Fruit fly (Drosophila melanogaster): ENCODE measurements around the gene CG14086.
A peak's percentile ranks its signal among the peaks of the same experiment; 100 is the strongest.

Gene CG14086

DNA sequence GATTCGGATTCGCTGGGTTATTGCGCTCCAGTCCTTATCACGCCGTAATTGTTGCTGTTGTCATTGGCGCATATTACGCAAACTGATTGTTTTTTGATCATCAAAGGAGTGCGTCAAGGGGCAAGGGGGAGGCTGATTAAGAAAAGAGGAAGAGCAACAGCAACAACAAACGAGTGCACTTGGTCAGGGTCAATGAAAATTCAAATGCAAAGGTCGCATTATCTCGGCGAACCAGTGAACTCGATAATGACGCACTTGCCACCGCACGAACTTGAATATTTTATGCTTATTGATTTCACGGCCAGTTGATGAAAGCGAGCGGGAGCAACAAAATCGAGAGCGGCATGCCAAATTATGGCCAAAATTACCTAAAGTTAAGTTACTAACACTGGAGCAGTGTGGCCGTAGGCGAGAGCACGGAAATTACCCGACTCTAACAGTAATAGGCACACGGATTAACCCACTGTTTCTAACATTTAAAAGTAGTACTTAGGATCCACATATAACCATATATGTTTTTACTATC lies 15.2 kb upstream of the CG14086 start, which contains the start of gene nes:
TSS of gene nes (minus strand) at position 402 of the 526 bp plus-strand sequence.
- TF ChIP-seq noc (tag; optimal IDR thresholded peaks at IDR 0.05), result peak; percentile 59

DNA sequence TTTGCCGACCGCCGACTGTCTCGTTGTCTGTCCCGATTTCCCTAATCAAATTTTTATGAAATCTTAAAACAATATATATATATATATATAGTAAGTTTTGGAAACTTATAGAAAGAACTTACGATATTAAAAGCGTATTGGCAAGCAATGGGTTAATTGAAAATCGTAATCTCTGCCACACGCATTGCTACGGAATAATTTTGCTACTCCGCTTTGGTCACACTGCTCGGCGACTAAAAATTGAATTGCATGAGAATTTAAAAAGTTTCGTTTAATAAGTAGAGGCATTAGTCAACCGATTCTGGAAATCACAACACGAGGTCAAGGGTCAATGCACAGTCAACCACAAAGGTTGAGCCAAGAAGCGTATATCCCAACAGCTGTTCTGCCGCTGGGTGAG lies 14.4 kb upstream of the CG14086 start, which contains the start of gene Bet1:
TSS of gene Bet1 (plus strand) at position 182 of the 400 bp plus-strand sequence.
- TF ChIP-seq noc (tag; optimal IDR thresholded peaks at IDR 0.05), result no peak

DNA sequence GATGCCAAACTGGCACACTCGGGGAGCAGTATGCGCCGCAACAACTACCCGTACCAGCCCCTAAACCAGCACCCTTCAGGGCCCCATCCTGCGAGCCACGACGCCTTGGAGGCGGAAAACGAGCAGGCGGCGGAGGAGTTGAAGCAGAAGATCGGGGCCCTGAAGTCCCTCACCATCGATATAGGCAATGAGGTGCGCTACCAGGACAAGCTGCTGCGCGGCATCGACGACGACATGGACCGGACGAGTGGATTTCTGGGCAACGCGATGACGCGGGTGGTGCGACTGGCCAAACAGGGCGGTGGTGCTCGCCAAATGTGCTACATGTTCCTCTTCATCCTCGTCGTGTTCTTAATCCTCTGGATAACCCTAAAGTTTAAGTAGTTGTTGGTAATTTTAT lies 13.9 kb upstream of the CG14086 start:
- no peak for TF ChIP-seq noc (tag; optimal IDR thresholded peaks at IDR 0.05)

DNA sequence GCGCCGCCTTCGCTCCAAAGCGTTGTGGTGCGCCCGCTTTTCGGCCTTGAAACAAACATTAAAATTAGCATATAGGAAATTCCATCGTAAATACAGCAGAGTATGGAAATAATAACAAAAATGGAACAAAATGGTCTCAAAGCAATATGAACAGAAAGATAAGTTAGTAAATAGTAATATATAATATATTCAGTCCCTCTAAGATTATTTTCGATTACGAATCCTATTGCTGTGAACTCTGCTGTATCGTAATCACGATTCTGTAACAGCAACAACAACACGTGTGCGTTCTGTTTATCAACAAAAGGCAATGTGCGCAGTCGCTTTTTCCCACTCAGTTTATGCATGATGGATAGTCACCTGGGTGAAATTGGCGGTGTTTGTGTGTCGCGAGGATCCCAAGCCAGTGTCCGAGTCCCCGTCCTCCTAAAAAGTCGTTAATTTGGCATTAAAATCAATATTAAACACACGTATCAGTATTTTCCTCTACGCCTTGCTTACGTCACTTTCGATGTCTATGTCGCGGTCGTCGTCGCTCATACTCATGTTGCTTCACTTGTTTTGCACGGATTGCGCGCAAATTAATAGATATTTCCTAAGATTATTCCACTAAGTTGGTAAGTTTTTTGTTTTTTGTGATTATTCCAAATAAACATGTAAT lies 12.0 kb upstream of the CG14086 start, which contains the start of the genes CG42374 and Mettl5:
TSS of gene CG42374 (plus strand) at position 287 of the 661 bp plus-strand sequence.
TSS of gene Mettl5 (plus strand) at position 287 of the 661 bp plus-strand sequence.
- no peak for TF ChIP-seq noc (tag; optimal IDR thresholded peaks at IDR 0.05)

DNA sequence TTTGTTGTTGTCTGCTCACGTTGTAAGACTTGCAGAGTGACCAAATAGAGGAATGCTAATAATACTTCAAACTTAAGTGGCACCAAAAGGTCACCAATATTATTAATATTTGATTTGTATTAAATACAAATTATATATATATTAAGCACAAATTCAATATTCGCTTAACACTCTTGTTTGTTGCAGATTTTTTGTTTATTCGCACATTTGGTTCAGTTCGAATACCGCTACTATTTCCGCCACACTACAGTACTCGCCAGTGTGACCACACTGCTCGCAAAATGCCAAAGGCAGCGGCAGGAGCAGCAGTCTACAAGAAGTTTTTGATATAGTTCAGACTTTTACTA lies 11.5 kb upstream of the CG14086 start, which contains the start of gene Max:
TSS of gene Max (minus strand) at position 44 of the 347 bp plus-strand sequence.
- TF ChIP-seq noc (tag; optimal IDR thresholded peaks at IDR 0.05), result peak; percentile 63

DNA sequence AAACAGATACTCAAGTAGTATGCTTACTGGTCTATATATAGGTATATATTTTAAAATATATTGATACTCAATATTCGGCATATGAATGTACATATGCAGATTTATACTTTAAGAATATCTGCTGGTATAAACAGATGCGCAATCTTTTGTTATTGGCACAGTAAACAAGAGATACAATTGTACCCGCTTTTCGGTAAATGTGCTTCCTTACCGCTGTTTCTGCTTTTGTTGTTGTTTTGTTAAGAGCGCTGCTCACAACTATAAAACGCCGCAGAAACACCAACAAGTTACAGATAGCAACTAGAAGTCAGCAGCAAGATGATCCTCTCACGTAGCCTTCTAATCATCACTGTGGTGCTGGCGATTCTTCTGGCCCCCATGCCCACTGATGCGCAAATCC lies 9.8 kb upstream of the CG14086 start, which contains the start of gene CG45081:
TSS of gene CG45081 (plus strand) at position 301 of the 400 bp plus-strand sequence.
- no peak for TF ChIP-seq noc (tag; optimal IDR thresholded peaks at IDR 0.05)

DNA sequence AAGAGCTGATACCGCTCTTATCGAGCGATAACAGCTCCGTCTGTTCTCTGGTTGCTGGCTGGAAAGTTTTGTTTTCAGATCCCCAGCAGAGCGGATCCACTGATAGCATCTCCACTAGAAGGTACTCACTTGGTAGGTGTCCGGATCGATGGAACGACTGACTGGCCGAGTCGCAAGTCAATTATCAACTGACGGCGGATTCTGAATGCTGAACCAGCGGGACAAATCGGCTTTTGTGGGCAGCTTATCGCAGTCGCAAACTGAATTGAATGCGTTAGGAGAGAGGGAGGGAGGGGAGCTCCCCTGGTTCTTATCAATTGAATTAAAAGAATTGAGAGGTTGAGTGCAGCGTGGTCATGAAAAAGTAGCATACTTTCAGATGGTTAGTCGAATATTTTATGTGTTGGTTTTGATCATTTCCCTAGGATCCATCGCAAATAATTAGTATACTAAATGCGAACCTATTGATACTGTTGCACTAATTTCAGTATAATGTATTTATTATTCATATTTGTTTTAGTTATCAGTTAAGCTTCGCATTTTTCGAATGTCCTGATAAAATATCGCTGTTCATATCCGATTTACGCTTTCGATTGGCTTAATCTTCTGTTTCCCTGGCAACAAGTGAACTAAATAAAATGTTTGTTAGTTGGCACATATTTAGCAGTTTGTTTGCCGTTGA lies 6.7 kb upstream of the CG14086 start, which contains the start of the genes Aldh7A1 and CG14085:
TSS of gene Aldh7A1 (minus strand) at position 194 of the 682 bp plus-strand sequence.
TSS of gene CG14085 (plus strand) at position 632 of the 682 bp plus-strand sequence.
- peak; percentile 83 for TF ChIP-seq noc (tag; optimal IDR thresholded peaks at IDR 0.05)

DNA sequence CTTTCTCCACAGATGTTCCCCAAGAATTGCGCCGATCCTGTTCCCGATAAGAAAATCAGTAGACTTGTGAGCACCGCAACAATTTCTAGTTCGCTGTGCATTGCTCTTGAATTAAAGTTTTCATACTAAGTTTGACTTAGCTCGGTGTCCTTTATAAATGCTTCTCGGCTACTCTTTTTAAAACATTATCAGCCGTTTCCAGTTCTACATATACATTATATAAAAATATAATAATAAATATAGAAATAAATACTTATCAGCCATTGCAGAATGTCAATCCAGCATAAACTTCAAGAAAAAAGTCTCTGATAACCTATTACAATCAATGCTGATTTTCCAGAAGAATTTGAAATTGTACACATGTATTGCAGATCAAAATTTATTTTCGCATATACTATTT lies 5.0 kb upstream of the CG14086 start, which contains the start of gene CG14088:
TSS of gene CG14088 (minus strand) at position 101 of the 400 bp plus-strand sequence.
- no peak for TF ChIP-seq noc (tag; optimal IDR thresholded peaks at IDR 0.05)

DNA sequence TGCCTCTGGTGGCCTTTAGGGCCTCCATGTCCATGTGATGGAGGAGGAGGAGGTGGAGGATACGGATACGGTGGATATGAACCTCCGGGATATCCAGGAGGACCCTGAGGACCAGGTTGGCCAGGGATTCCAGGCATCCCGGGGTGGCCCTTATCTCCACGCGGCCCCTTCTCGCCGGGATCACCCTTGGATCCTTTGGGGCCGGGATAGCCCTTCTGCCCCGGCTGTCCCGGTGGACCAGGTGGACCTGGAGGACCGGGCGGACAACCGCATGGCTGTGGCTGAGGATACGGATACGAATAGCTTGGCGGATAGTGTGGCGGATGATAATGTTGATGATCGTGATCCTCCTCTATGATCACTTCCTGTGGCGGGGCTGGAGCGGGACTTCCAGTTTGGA lies 4.7 kb downstream of the CG14086 start:
- TF ChIP-seq noc (tag; optimal IDR thresholded peaks at IDR 0.05), result no peak

DNA sequence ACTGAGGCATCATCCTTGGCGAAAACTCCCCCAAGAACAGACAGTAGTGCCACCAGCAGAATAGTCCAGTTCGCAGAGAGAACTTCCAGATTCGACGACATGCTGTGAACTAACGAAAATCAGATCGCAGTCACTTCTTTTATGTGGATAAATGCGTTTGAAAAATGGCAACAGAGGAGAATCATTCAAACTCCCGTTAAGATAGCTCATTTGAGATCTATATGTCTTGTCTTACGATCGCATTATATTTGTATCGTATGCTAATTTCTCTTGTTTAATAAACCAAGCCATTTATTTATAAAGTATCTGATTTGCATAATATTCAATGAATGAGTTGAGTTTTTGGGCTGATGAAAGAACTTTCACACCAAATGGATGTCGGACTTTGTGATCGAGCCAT lies 5.1 kb downstream of the CG14086 start, which contains the start of gene CG14089:
TSS of gene CG14089 (minus strand) at position 101 of the 400 bp plus-strand sequence.
- no peak for TF ChIP-seq noc (tag; optimal IDR thresholded peaks at IDR 0.05)

DNA sequence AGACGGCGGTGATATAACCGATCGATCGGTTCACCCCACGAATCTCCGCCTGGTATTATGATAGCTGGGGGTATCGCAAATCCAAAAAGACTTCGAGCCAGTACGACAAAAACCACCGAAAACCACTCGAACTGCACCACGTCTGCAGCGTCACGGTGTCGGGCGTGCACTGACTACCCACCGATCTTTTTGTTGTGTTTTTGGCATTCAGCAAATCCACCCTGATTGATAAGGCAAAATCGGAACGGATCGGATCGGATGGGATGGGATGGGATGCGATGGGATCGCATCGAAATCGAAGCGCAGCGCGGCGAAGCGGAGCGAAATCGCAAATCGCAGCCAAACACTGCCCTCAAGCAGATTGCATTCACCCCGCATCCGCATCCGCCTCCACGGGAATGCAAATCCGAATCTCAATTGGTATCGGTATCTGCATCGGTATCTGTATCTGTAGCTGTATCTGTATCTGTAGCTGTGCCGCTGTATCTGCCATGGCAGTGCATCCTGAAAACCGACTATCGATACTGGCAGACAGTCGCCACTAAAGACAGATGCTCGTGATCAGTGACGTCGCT lies 12.9 kb downstream of the CG14086 start:
- no peak for TF ChIP-seq noc (tag; optimal IDR thresholded peaks at IDR 0.05)

DNA sequence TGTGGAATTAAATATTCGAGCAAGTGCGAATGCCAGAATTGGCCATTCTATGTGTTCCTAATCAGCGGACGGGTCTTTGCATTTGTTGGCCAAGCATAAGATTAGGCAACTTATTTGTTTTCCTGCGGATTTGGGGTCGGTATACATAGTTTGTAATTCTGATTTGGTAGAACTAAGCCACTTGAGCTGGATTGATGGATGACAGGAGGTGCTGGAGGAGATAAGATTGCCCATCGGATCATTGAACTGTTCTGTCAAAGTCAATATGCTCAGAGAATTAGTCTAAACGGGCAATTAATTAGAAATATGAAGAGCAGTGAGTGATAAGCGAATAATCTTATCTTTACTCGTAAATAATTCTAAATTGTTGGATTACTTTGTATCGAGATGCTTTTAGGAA lies 13.8 kb downstream of the CG14086 start:
- TF ChIP-seq noc (tag; optimal IDR thresholded peaks at IDR 0.05), result peak; percentile 19

DNA sequence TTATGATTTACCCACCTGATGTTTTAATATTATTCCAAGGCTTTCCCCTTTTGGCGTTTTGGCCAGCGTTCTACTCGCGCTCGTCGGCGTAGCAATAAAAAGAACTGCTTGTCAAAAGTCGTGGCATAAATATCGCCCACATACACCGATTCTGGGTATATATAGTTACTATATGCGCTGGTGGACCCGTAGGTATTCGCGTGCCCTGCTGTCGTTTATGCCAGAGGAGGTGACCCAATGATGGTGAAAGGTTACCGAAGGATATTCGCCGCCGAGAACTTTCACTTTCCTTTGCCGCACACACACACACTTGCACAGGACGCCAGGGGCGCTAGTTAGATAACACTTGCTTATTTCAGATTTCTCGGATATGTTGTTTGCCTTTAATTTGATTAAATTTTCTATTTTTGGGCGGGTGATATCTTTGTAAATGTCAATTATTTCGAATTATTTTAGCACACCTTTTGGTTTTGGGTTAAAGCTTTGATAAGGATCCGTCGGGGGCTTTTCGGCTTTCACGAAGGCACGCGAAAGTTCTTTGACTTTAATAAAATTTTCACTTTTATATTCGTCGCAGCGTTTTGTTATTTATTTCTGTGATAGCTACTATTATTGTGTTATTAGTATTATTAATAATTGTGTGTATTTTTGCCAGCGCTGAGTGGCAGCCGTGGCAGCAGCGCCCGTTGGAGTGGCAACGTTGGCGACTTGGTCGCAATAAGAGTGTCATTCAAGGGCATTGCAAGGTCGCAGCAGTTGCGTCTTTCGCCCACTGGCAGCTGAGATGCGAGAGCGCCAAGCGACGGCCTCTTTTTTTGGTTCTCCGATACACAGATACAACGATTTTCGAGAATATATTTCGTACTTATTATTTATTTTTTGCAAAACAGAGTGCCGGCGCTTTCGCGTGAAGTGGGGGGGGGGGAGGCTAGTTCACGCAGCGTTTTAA lies 16.1 kb downstream of the CG14086 start:
- TF ChIP-seq noc (tag; optimal IDR thresholded peaks at IDR 0.05), result no peak

DNA sequence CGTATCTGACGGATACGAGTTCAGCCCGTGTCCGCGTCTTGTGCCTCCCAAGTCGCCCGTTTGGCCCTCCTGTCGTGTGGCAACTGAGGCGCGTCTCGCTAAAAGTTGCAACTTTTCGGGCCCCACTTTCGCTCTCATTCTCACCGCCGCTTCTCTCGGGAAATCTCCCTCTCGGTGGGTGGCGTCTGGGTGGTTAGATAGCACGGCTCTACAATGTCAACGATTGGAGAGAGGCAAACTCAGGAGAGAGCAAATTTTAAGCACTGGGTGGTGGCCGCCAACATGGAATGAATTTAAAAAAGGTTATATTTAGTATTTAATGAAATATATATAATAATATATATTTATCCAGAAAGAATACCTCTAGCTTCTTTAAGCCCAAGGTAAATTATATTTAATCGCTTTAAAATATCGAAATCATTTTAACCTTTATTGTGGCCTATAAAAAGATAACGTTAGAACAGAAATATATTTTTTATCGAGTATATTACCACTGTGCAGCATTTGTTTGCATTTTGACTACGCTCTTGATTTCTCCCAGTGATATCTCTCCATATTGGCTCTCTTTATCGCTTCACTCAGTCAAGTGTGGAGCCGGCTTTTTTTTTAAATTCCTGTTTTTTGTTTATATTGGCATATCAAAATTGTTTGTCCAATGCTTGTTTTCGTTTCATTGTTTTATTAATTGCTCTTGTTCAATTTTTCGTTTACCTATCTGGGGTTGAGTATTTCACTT lies 17.0 kb downstream of the CG14086 start, which contains the start of gene Gbs-76A:
TSS of gene Gbs-76A (minus strand) at position 327 of the 736 bp plus-strand sequence.
- TF ChIP-seq noc (tag; optimal IDR thresholded peaks at IDR 0.05), result peak; percentile 82

All from whole organism, larva.